Worm (Caenorhabditis elegans): ENCODE measurements around the gene hal-3.

Gene hal-3

ce11 chrII:9621913-9622348 is 5.0 kb upstream of the hal-3 start (continued):
- TF ChIP-seq mxl-2 (GFP tag; conservative IDR thresholded peaks at IDR 0.05) (no peak), nhr-111 (GFP tag; optimal IDR thresholded peaks at IDR 0.05) (no peak), fos-1 (tag; optimal IDR thresholded peaks at IDR 0.05) (no peak), set-16 (GFP tag; IDR thresholded peaks at IDR 0.05) (no peak), mdt-29 (GFP tag; IDR thresholded peaks at IDR 0.05) (no peak), tra-1 (GFP tag; IDR thresholded peaks at IDR 0.05) (peak; percentile 52), F49E8.2 (tag; optimal IDR thresholded peaks at IDR 0.05; ENCODE audit: borderline replicate concordance) (no peak), dmd-8 (GFP tag; IDR thresholded peaks at IDR 0.05) (no peak), skn-1 (tag; optimal IDR thresholded peaks at IDR 0.05) (no peak), fkh-10 (GFP tag; optimal IDR thresholded peaks at IDR 0.05) (no peak), nhr-25 (tag; optimal IDR thresholded peaks at IDR 0.05; ENCODE audit: borderline replicate concordance, insufficient read depth) (no peak), lin-15B (tag; optimal IDR thresholded peaks at IDR 0.05) (no peak), zag-1 (tag; optimal IDR thresholded peaks at IDR 0.05) (no peak), spr-1 (tag; optimal IDR thresholded peaks at IDR 0.05) (no peak), daf-8 (GFP tag; IDR thresholded peaks at IDR 0.05) (no peak), lim-7 (GFP tag; IDR thresholded peaks at IDR 0.05) (no peak), aly-2 (tag; optimal IDR thresholded peaks at IDR 0.05) (no peak), nhr-102 (tag; optimal IDR thresholded peaks at IDR 0.05) (peak; percentile 1), php-3 (GFP tag; IDR thresholded peaks at IDR 0.05) (no peak), daf-19 (GFP tag; conservative IDR thresholded peaks at IDR 0.05) (no peak), ztf-7 (tag; optimal IDR thresholded peaks at IDR 0.05) (no peak), lin-1 (GFP tag; IDR thresholded peaks at IDR 0.05) (peak; percentile 28; the same call in 1 of the 2 replicates), nhr-41 (GFP tag; IDR thresholded peaks at IDR 0.05) (no peak), pqm-1 (tag; optimal IDR thresholded peaks at IDR 0.05) (no peak), snpc-1.2 (GFP tag; IDR thresholded peaks at IDR 0.05) (0 out of 2 replicates have a peak, but pooled peaks have one; percentile 27), D1046.2 (GFP tag; IDR thresholded peaks at IDR 0.05) (no peak), nhr-28 (tag; optimal IDR thresholded peaks at IDR 0.05) (peak; percentile 61), aha-1 (tag) (no peak), hif-1 (tag; optimal IDR thresholded peaks at IDR 0.05) (peak in 1 of 2 experiments; percentile 12), nhr-237 (tag; optimal IDR thresholded peaks at IDR 0.05) (no peak), pha-4 (GFP tag; IDR thresholded peaks at IDR 0.05) (peak; percentile 17; the same call in 1 of the 2 replicates), pha-4 (tag; optimal IDR thresholded peaks at IDR 0.05) (peak; percentile 59), zip-2 (tag; optimal IDR thresholded peaks at IDR 0.05) (no peak), egl-27 (tag; optimal IDR thresholded peaks at IDR 0.05) (no peak), ceh-82 (tag; optimal IDR thresholded peaks at IDR 0.05) (no peak), cey-2 (tag; optimal IDR thresholded peaks at IDR 0.05; ENCODE audit: borderline replicate concordance, insufficient read depth) (no peak)

- no peak for TF ChIP-seq zag-1 (tag; optimal IDR thresholded peaks at IDR 0.05)
- peak; percentile 67 for TF ChIP-seq nhr-11 (tag; optimal IDR thresholded peaks at IDR 0.05)
- peak in 1 of 2 experiments; percentile 50 for TF ChIP-seq daf-16 (GFP tag; optimal IDR thresholded peaks at IDR 0.05)
- no peak for TF ChIP-seq daf-16 (tag; optimal IDR thresholded peaks at IDR 0.05)
- TF ChIP-seq hlh-30 (tag; optimal IDR thresholded peaks at IDR 0.05; ENCODE audit: insufficient read depth), result peak; percentile 19
- no peak for TF ChIP-seq ztf-7 (tag; optimal IDR thresholded peaks at IDR 0.05)
- TF ChIP-seq hlh-11 (tag; optimal IDR thresholded peaks at IDR 0.05), result peak; percentile 60
- peak; percentile 7 for TF ChIP-seq nhr-6 (tag; optimal IDR thresholded peaks at IDR 0.05)
- TF ChIP-seq F49E8.2 (tag; optimal IDR thresholded peaks at IDR 0.05; ENCODE audit: borderline replicate concordance), result no peak
- no peak for TF ChIP-seq T20F7.1 (GFP tag; optimal IDR thresholded peaks at IDR 0.05)
- TF ChIP-seq mdl-1 (tag; optimal IDR thresholded peaks at IDR 0.05), result peak in 1 of 2 experiments; percentile 11
- TF ChIP-seq nhr-28 (tag; optimal IDR thresholded peaks at IDR 0.05), result peak; percentile 37
- peak; percentile 96 for TF ChIP-seq aha-1 (tag)
- TF ChIP-seq vab-7 (GFP tag; IDR thresholded peaks at IDR 0.05), result no peak
- TF ChIP-seq ama-1 (optimal IDR thresholded peaks at IDR 0.05), result peak; percentile 26
- TF ChIP-seq hif-1 (tag; optimal IDR thresholded peaks at IDR 0.05), result no peak
- no peak for TF ChIP-seq lin-38 (GFP tag; IDR thresholded peaks at IDR 0.05)
- TF ChIP-seq pha-4 (GFP tag; IDR thresholded peaks at IDR 0.05), result no peak; the same call in none of the 2 replicates
- TF ChIP-seq pha-4 (tag; optimal IDR thresholded peaks at IDR 0.05), result peak; percentile 37
- TF ChIP-seq unc-62 (GFP tag; optimal IDR thresholded peaks at IDR 0.05 in 1 of 2), result peak in 1 of 2 experiments; percentile 71
- TF ChIP-seq unc-62 (tag; optimal IDR thresholded peaks at IDR 0.05), result no peak
- TF ChIP-seq dmd-6 (GFP tag; IDR thresholded peaks at IDR 0.05), result peak; percentile 16; the same call in 1 of the 2 replicates
- peak; percentile 57; the same call in 1 of the 2 replicates for TF ChIP-seq egl-43 (GFP tag; IDR thresholded peaks at IDR 0.05)
- TF ChIP-seq mep-1 (tag; optimal IDR thresholded peaks at IDR 0.05), result no peak
- TF ChIP-seq set-16 (GFP tag; IDR thresholded peaks at IDR 0.05), result peak; percentile 27; the same call in 1 of the 2 replicates
These were observed 4.2 kb upstream of the hal-3 start for ce11 chrII:9621121-9621520.

Data from whole organism, L4 larva.